Fruit fly (Drosophila melanogaster) Kc167 (cell line): Measurements from ENCODE around the gene CG5880.

ENCODE experiments used
- h ChIP-seq: fragments of >200 bp; optimal IDR thresholded peaks from 3 replicates; lab custom pipeline; 2018; ENCODE audit warnings: missing external identifiers
- insv ChIP-seq: fragments of >200 bp; optimal IDR thresholded peaks from 3 replicates; lab custom pipeline; 2018; ENCODE audit warnings: missing external identifiers
- ttk ChIP-seq: sonication (Bioruptor generic); optimal IDR thresholded peaks from 2 replicates; lab custom pipeline; 2017; ENCODE audit warnings: missing external identifiers

DNA sequence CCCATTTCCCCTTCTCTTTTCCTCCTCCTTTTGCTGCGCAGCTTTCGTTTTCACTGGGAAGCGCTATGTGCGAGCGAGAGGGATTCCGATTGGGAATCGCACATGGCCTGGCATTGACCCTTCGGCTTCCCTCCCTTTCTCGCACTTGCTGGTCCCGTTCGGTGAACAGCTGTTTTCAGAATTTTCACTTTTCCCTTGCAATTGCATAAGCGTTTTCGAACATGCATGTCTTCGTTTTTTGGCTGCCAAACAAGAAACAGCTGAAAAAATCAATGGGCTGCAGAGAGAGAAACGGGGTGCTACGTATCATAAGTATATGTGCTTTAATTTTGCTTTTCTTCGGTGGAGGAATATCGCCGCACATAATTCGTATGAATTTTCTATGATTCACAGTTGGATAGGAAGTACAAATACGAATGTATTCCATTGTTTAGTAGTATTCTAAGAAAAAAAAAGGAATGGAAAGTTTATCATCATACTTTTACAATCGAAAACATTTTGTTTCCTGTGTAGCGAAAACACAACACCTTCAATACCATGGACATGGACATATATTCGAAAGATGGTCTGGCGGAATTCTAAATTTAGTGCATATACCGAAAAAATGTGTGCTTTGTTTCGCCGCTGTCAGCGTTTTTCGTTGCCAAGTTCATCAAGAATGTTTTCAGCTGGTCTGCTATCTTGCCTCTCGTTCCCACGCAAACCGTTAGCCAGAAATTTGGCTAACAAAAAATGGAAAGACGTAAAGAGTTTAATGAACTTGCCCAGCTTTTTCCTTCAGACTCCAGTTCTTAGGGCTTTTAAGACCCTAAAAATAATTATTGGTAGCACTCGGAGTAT lies 35.8 kb downstream of the CG5880 start:
- TF ChIP-seq insv (lab: Kevin White, UChicago), result no peak
- TF ChIP-seq h (lab: Kevin White, UChicago), result no peak
- TF ChIP-seq ttk (lab: Kevin White, UChicago), result no peak
